Fruit fly (Drosophila melanogaster) whole organism, wandering third instar larva: Measurements from ENCODE around the gene mTerf5.

Experiments used
- Dif ChIP-seq: fragments of 200-275, 200-300 bp; sonication (Bioruptor generic); optimal IDR thresholded peaks from 2 replicates; lab custom pipeline; 2018; ENCODE audit warnings: missing biosample characterization, missing genetic modification characterization; ENCODE audit not compliant: partially characterized antibody
- Hr83 ChIP-seq: fragments of 200-300 bp; sonication (Bioruptor generic); optimal IDR thresholded peaks from 2 replicates; lab custom pipeline; 2016; ENCODE audit warnings: missing biosample characterization, mild to moderate bottlenecking, missing genetic modification characterization, moderate library complexity; ENCODE audit not compliant: poor library complexity, severe bottlenecking
- br ChIP-seq: fragments of 200-800 bp; sonication (Bioruptor generic); optimal IDR thresholded peaks from 2 replicates; lab custom pipeline; 2016; ENCODE audit warnings: missing biosample characterization, missing genetic modification characterization
- h ChIP-seq: fragments of 200-800 bp; sonication (Bioruptor generic); optimal IDR thresholded peaks from 3 replicates; lab custom pipeline; 2016; ENCODE audit warnings: missing biosample characterization, mild to moderate bottlenecking, missing genetic modification characterization
- lola ChIP-seq: fragments of >200 bp; optimal IDR thresholded peaks from 2 replicates; lab custom pipeline; 2017; ENCODE audit warnings: missing biosample characterization, missing genetic modification characterization

- TF ChIP-seq lola (GFP tag; lab: Kevin White, UChicago) (no peak), Hr83 (GFP tag; lab: Kevin White, UChicago) (no peak), br (peak; percentile 19), h (GFP tag; lab: Kevin White, UChicago) (no peak), Dif (GFP tag; lab: Kevin White, UChicago) (no peak)
Observed at dm6 chr3R:18243718-18244170, 20.3 kb upstream of the mTerf5 start.
